Worm (Caenorhabditis elegans) whole organism, late embryonic: ENCODE results near the gene erh-2.

Source experiments
- C08G9.2 ChIP-seq: sonication (generic microtip); optimal IDR thresholded peaks from 2 replicates; lab custom pipeline; 2016; ENCODE audit warnings: mild to moderate bottlenecking, missing genetic modification characterization, moderate library complexity, missing compliant biosample characterization
- C38D4.7 ChIP-seq: fragments of 200-800 bp; sonication (Bioruptor generic); optimal IDR thresholded peaks from 2 replicates; lab custom pipeline; 2018; ENCODE audit warnings: mild to moderate bottlenecking, missing genetic modification characterization, moderate library complexity, missing compliant biosample characterization
- F13H6.1 ChIP-seq: sonication (generic microtip); optimal IDR thresholded peaks from 2 replicates; lab custom pipeline; 2016; ENCODE audit warnings: missing genetic modification characterization, missing compliant biosample characterization
- K09A11.1 ChIP-seq: sonication (generic microtip); optimal IDR thresholded peaks from 2 replicates; lab custom pipeline; 2017; ENCODE audit warnings: antibody characterized with exemption, mild to moderate bottlenecking, missing genetic modification characterization, missing compliant biosample characterization; ENCODE audit not compliant: insufficient read depth
- T23F11.4 ChIP-seq: fragments of 200-800 bp; sonication (Bioruptor generic); optimal IDR thresholded peaks from 2 replicates; lab custom pipeline; 2018; ENCODE audit warnings: mild to moderate bottlenecking, missing genetic modification characterization, missing compliant biosample characterization
- Y22D7AL.16 ChIP-seq: sonication (generic microtip); optimal IDR thresholded peaks from 2 replicates; lab custom pipeline; 2016; ENCODE audit warnings: missing genetic modification characterization, missing compliant biosample characterization
- ahr-1 ChIP-seq: sonication (generic microtip); optimal IDR thresholded peaks from 2 replicates; lab custom pipeline; 2016; ENCODE audit warnings: missing genetic modification characterization, missing compliant biosample characterization
- ama-1 ChIP-seq: fragments of 150-350 bp; optimal IDR thresholded peaks from 2 replicates; lab custom pipeline; 2014
- ceh-2 ChIP-seq: sonication (generic microtip); optimal IDR thresholded peaks from 2 replicates; lab custom pipeline; 2016; ENCODE audit warnings: missing genotype, missing genetic modification characterization, missing compliant biosample characterization
- ceh-22 ChIP-seq: sonication (generic microtip); optimal IDR thresholded peaks from 2 replicates; lab custom pipeline; 2017; ENCODE audit warnings: missing biosample characterization, missing genetic modification characterization
- ceh-31 ChIP-seq: sonication (generic microtip); optimal IDR thresholded peaks from 2 replicates; lab custom pipeline; 2016; ENCODE audit warnings: missing genetic modification characterization, missing compliant biosample characterization
- ceh-34 ChIP-seq: sonication (generic microtip); optimal IDR thresholded peaks from 2 replicates; lab custom pipeline; 2016; ENCODE audit warnings: mild to moderate bottlenecking, missing genetic modification characterization, missing compliant biosample characterization
- ceh-48 ChIP-seq: sonication (generic microtip); optimal IDR thresholded peaks from 2 replicates; lab custom pipeline; 2016; ENCODE audit warnings: missing genetic modification characterization, inconsistent platforms, missing compliant biosample characterization
- ceh-9 ChIP-seq: sonication (generic microtip); optimal IDR thresholded peaks from 2 replicates; lab custom pipeline; 2016; ENCODE audit warnings: mild to moderate bottlenecking, missing genetic modification characterization, inconsistent platforms, missing compliant biosample characterization
- dmd-4 ChIP-seq: sonication (generic microtip); optimal IDR thresholded peaks from 2 replicates; lab custom pipeline; 2016; ENCODE audit warnings: borderline replicate concordance, missing genetic modification characterization, missing compliant biosample characterization
- dve-1 ChIP-seq: sonication (generic microtip); optimal IDR thresholded peaks from 2 replicates; lab custom pipeline; 2017; ENCODE audit warnings: antibody characterized with exemption, mild to moderate bottlenecking, missing genetic modification characterization, missing compliant biosample characterization
- elt-2 ChIP-seq: sonication (generic microtip); optimal IDR thresholded peaks from 2 replicates; lab custom pipeline; 2016; ENCODE audit warnings: missing genetic modification reagents, missing genetic modification characterization, missing compliant biosample characterization
- eyg-1 ChIP-seq: sonication (generic microtip); optimal IDR thresholded peaks from 2 replicates; lab custom pipeline; 2016; ENCODE audit warnings: missing genotype, missing genetic modification characterization, missing compliant biosample characterization
- fkh-10 ChIP-seq: fragments of 150-350 bp; optimal IDR thresholded peaks from 2 replicates; lab custom pipeline; 2014; ENCODE audit warnings: missing biosample characterization, missing genetic modification reagents, missing genetic modification characterization
- fkh-6 ChIP-seq: sonication (generic microtip); optimal IDR thresholded peaks from 2 replicates; lab custom pipeline; 2016; ENCODE audit warnings: missing genetic modification characterization, missing compliant biosample characterization
- gmeb-2 ChIP-seq: sonication (generic microtip); optimal IDR thresholded peaks from 2 replicates; lab custom pipeline; 2016; ENCODE audit warnings: missing genetic modification characterization, inconsistent platforms, missing compliant biosample characterization
- hlh-13 ChIP-seq: fragments of 200-800 bp; sonication (Bioruptor generic); optimal IDR thresholded peaks from 2 replicates; lab custom pipeline; 2018; ENCODE audit warnings: mild to moderate bottlenecking, missing genetic modification characterization, missing compliant biosample characterization
- hlh-6 ChIP-seq: sonication (generic microtip); optimal IDR thresholded peaks from 2 replicates; lab custom pipeline; 2016; ENCODE audit warnings: missing genotype, missing genetic modification characterization, missing compliant biosample characterization
- hlh-8 ChIP-seq: sonication (generic microtip); optimal IDR thresholded peaks from 2 replicates; lab custom pipeline; 2016; ENCODE audit warnings: missing genotype, missing genetic modification characterization, missing compliant biosample characterization
- mec-3 ChIP-seq: sonication (generic microtip); optimal IDR thresholded peaks from 2 replicates; lab custom pipeline; 2016; ENCODE audit warnings: borderline replicate concordance, missing genetic modification characterization, missing compliant biosample characterization
- nfya-1 ChIP-seq: sonication (generic microtip); optimal IDR thresholded peaks from 2 replicates; lab custom pipeline; 2017; ENCODE audit warnings: missing genetic modification characterization, mild to moderate bottlenecking, missing compliant biosample characterization, antibody characterized with exemption, moderate library complexity
- npax-4 ChIP-seq: sonication (generic microtip); optimal IDR thresholded peaks from 2 replicates; lab custom pipeline; 2016; ENCODE audit warnings: missing genetic modification characterization, missing compliant biosample characterization
- pag-3 ChIP-seq: sonication (generic microtip); optimal IDR thresholded peaks from 2 replicates; lab custom pipeline; 2016; ENCODE audit warnings: missing compliant biosample characterization, missing genetic modification characterization, borderline replicate concordance
- pat-9 ChIP-seq: fragments of 200-800 bp; sonication (Bioruptor generic); optimal IDR thresholded peaks from 2 replicates; lab custom pipeline; 2018; ENCODE audit warnings: mild to moderate bottlenecking, missing genetic modification characterization, moderate library complexity, missing compliant biosample characterization
- pax-1 ChIP-seq: fragments of 150-350 bp; optimal IDR thresholded peaks from 2 replicates; lab custom pipeline; 2014; ENCODE audit warnings: missing biosample characterization, missing genetic modification characterization
- pqm-1 ChIP-seq: sonication (generic microtip); optimal IDR thresholded peaks from 2 replicates; lab custom pipeline; 2016; ENCODE audit warnings: missing genetic modification characterization, missing compliant biosample characterization
- ref-2 ChIP-seq: sonication (generic microtip); optimal IDR thresholded peaks from 2 replicates; lab custom pipeline; 2016; ENCODE audit warnings: missing genetic modification characterization, missing compliant biosample characterization
- sdc-2 ChIP-seq: sonication (generic microtip); optimal IDR thresholded peaks from 2 replicates; lab custom pipeline; 2016; ENCODE audit warnings: missing genotype, missing genetic modification characterization, missing compliant biosample characterization
- sox-2 ChIP-seq: fragments of 200-800 bp; sonication (Bioruptor generic); IDR thresholded peaks from 2 replicates; pipeline ENCODE4 v1.3.6; 2022; ENCODE audit warnings: missing genetic modification reagents, missing genetic modification characterization, missing compliant biosample characterization
- syd-9 ChIP-seq: sonication (generic microtip); optimal IDR thresholded peaks from 2 replicates; lab custom pipeline; 2016; ENCODE audit warnings: mild to moderate bottlenecking, missing genetic modification characterization, moderate library complexity, missing compliant biosample characterization
- tbx-2 ChIP-seq: sonication (generic microtip); optimal IDR thresholded peaks from 2 replicates; lab custom pipeline; 2016; ENCODE audit warnings: missing genetic modification characterization, missing compliant biosample characterization
- tbx-7 ChIP-seq: sonication (generic microtip); optimal IDR thresholded peaks from 2 replicates; lab custom pipeline; 2016; ENCODE audit warnings: missing genotype, missing genetic modification characterization, missing compliant biosample characterization
- unc-3 ChIP-seq, 2 experiments: fragments of 200-800 bp in 1 of 2; sonication (Bioruptor generic) in 1 of 2; sonication (generic microtip) in 1 of 2; conservative IDR thresholded peaks in 1 of 2; optimal IDR thresholded peaks in 1 of 2; 2 replicates each; pipeline versions ENCODE4 v1.3.6 to Lab custom; 2016 to 2022; ENCODE audit warnings: missing compliant biosample characterization in 2 of 2, missing genetic modification characterization in 2 of 2, missing genetic modification reagents in 1 of 2
- unc-55 ChIP-seq: sonication (generic microtip); optimal IDR thresholded peaks from 2 replicates; lab custom pipeline; 2017; ENCODE audit warnings: missing biosample characterization, missing genetic modification reagents, missing genetic modification characterization
- unc-86 ChIP-seq: sonication (generic microtip); optimal IDR thresholded peaks from 2 replicates; lab custom pipeline; 2016; ENCODE audit warnings: missing genetic modification characterization, missing compliant biosample characterization
- ztf-16 ChIP-seq: sonication (generic microtip); optimal IDR thresholded peaks from 2 replicates; lab custom pipeline; 2017; ENCODE audit warnings: missing genetic modification characterization, missing compliant biosample characterization

Gene erh-2

ce11 chrIII:4560393-4560890 lies 32.6 kb upstream of the erh-2 start (continued):
- TF ChIP-seq K09A11.1 (tag; lab: Kevin White, UChicago) = no peak
- TF ChIP-seq dmd-4 = no peak
- no peak for TF ChIP-seq sdc-2 (tag; lab: Kevin White, UChicago)
- TF ChIP-seq ahr-1 (tag; lab: Kevin White, UChicago) = no peak
- no peak for TF ChIP-seq mec-3
- peak; percentile 41 for TF ChIP-seq F13H6.1 (tag; lab: Kevin White, UChicago)

- TF ChIP-seq hlh-6 (tag; lab: Kevin White, UChicago) (no peak), dve-1 (tag; lab: Kevin White, UChicago) (no peak), elt-2 (tag; lab: Kevin White, UChicago) (peak; percentile 10)
These were observed 31.7 kb upstream of the erh-2 start for ce11 chrIII:4561286-4561685.

- TF ChIP-seq hlh-8 (tag; lab: Kevin White, UChicago) = no peak
- no peak for TF ChIP-seq dmd-4
- no peak for TF ChIP-seq ama-1 (lab: Kevin White, UChicago)
- TF ChIP-seq nfya-1 (tag; lab: Kevin White, UChicago) = peak; percentile 42
- peak; percentile 8 for TF ChIP-seq ceh-31 (tag; lab: Kevin White, UChicago)
- peak; percentile 11 for TF ChIP-seq tbx-2 (tag; lab: Kevin White, UChicago)
- TF ChIP-seq gmeb-2 (tag; lab: Kevin White, UChicago) = no peak
- no peak for TF ChIP-seq fkh-10 (GFP tag; lab: Kevin White, UChicago)
- no peak for TF ChIP-seq sox-2 (GFP tag; lab: Robert Waterston, UW)
- peak; percentile 8 for TF ChIP-seq ceh-34
- no peak for TF ChIP-seq unc-55 (GFP tag; lab: Kevin White, UChicago)
- no peak for TF ChIP-seq ceh-22 (tag; lab: Kevin White, UChicago)
These were observed 30.8 kb upstream of the erh-2 start, which contains the start of gene pan-1 for ce11 chrIII:4562070-4562788. Gene pan-1, plus strand, starts transcription at chrIII:4562738.

ce11 chrIII:4568030-4568429 lies 25.0 kb upstream of the erh-2 start, which contains the start of gene mlcd-1:
Gene mlcd-1, minus strand, starts transcription at chrIII:4568130.
- TF ChIP-seq hlh-8 (tag; lab: Kevin White, UChicago) (no peak), tbx-2 (tag; lab: Kevin White, UChicago) (no peak), unc-3 (GFP tag; conservative IDR thresholded peaks at IDR 0.05; lab: Robert Waterston, UW) (no peak), unc-3 (tag; optimal IDR thresholded peaks at IDR 0.05; lab: Kevin White, UChicago) (no peak), C08G9.2 (tag; lab: Kevin White, UChicago) (no peak), ceh-48 (tag; lab: Kevin White, UChicago) (no peak), fkh-6 (no peak), sox-2 (GFP tag; lab: Robert Waterston, UW) (no peak), pag-3 (no peak)

- TF ChIP-seq pax-1 (tag; lab: Kevin White, UChicago) (no peak), F13H6.1 (tag; lab: Kevin White, UChicago) (peak; percentile 99), unc-55 (GFP tag; lab: Kevin White, UChicago) (no peak), ref-2 (tag; lab: Kevin White, UChicago) (peak; percentile 99), hlh-13 (peak; percentile 84), npax-4 (peak; percentile 94), elt-2 (tag; lab: Kevin White, UChicago) (peak; percentile 99), ceh-2 (tag; lab: Kevin White, UChicago) (peak; percentile 98), ztf-16 (tag; lab: Kevin White, UChicago) (peak; percentile 95), pqm-1 (peak; percentile 85), dve-1 (tag; lab: Kevin White, UChicago) (peak; percentile 37), C38D4.7 (GFP tag; lab: Kevin White, UChicago) (peak; percentile 94), eyg-1 (tag; lab: Kevin White, UChicago) (peak; percentile 96), tbx-7 (tag; lab: Kevin White, UChicago) (peak; percentile 83), ama-1 (lab: Kevin White, UChicago) (no peak), T23F11.4 (peak; percentile 92), Y22D7AL.16 (tag; lab: Kevin White, UChicago) (peak; percentile 91), syd-9 (tag; lab: Kevin White, UChicago) (peak; percentile 98), ceh-31 (tag; lab: Kevin White, UChicago) (peak; percentile 98), ceh-9 (tag; lab: Kevin White, UChicago) (peak; percentile 58), ceh-34 (peak; percentile 98), pat-9 (tag; lab: Kevin White, UChicago) (peak; percentile 96), unc-86 (tag; lab: Kevin White, UChicago) (peak; percentile 97), hlh-8 (tag; lab: Kevin White, UChicago) (peak; percentile 98), nfya-1 (tag; lab: Kevin White, UChicago) (peak; percentile 96)
These were observed 24.6 kb upstream of the erh-2 start, which contains the start of gene idhg-1 for ce11 chrIII:4568455-4568854. Gene idhg-1, plus strand, starts transcription at chrIII:4568797.
